Fruit fly (Drosophila melanogaster): ENCODE data around the gene nop5.

Gene nop5

DNA sequence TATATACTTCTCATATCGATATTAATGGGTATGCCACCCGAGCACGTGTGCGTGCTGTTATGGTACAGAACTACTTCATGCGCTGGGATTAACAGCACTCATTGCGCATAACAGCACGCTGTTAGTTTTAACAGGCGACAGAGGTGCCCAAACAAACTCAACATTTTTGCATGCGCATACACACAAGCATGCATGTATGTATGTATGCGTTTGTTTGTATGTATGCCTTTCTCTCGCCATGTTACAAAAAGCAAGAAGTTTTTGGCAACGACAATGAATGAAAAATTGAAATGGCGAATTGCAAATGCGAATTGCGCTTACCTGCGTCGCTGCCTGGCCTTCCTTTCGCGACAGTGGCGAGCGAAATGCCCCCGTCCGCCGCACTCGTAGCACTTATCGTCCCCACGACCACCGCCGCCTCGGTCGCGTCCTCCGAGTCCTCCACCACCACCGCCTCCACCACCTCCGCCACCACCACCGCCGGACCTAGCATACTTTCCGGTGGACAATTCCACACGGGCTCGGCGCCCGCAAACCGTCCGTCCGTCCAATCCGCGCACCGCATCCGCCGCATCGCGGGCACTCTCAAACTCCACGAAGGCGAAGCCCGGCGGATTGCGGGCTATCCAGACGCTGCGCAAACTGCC, 783 bp upstream of the nop5 start:
- TF ChIP-seq CG1621 (tag; optimal IDR thresholded peaks at IDR 0.05) (peak; percentile 67), CG11902 (GFP tag; optimal IDR thresholded peaks at IDR 0.05) (no peak)

DNA sequence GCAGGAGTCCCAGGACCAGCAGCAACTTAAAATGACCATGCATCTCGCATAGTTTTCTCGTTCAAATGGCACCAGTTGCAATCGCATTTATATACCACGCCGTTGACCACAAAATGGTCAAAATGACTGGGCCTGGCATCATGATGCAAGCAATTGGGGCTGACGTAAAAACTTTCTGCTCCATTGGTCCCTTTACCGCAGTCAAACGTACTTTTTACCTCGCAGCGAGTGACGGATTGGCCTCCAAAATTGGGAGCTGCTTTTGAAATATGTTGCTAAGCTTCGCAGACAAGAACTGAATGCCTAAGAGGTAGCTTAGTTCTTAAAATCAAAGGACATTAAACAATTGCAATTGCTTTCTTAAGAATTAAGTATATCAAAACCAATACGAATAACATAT, 2.2 kb downstream of the nop5 start, which contains the start of gene CG32829:
CG32829 (minus strand) TSS at position 101 of the 400 bp plus-strand sequence.
- no peak for TF ChIP-seq fd85E (GFP tag; optimal IDR thresholded peaks at IDR 0.05)
- no peak for TF ChIP-seq CG16779 (tag; optimal IDR thresholded peaks at IDR 0.05)
- TF ChIP-seq CG6276 (GFP tag; optimal IDR thresholded peaks at IDR 0.05), result no peak
- no peak for TF ChIP-seq CG7368 (GFP tag; optimal IDR thresholded peaks at IDR 0.05)
- no peak for TF ChIP-seq CG3919 (GFP tag; optimal IDR thresholded peaks at IDR 0.05)
- no peak for TF ChIP-seq CG1621 (tag; optimal IDR thresholded peaks at IDR 0.05)
- no peak for TF ChIP-seq CG11762 (GFP tag; optimal IDR thresholded peaks at IDR 0.05; ENCODE audit: insufficient read depth)

DNA sequence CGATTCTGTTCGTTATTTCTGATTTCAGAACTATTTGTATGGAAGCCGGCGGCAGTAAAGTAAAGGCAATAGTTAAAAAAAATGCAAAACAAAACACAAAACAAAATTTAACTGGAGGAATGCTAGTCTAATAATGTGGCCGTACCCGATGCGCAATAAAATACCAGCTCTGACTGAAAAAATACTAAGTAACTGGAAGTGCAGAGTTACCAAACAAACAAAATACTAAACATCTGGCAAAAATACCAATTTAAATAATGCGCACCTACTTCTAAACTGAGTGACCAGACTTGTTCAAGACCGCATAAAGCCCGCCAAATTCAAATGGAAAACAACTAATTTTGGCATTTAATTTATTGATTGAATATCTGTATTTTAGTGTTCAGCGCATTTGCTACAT, 4.6 kb downstream of the nop5 start, which contains the start of gene Wee1:
Wee1 (minus strand) TSS at position 175 of the 400 bp plus-strand sequence.
- TF ChIP-seq CG6808 (GFP tag; optimal IDR thresholded peaks at IDR 0.05) (no peak), dsx (GFP tag; optimal IDR thresholded peaks at IDR 0.05; ENCODE audit: poor library complexity, severe bottlenecking) (no peak), cyc (GFP tag; optimal IDR thresholded peaks at IDR 0.05) (no peak), lz (GFP tag; optimal IDR thresholded peaks at IDR 0.05) (no peak), fkh (GFP tag; optimal IDR thresholded peaks at IDR 0.05) (no peak), CG34406 (GFP tag; optimal IDR thresholded peaks at IDR 0.05) (no peak), fd85E (GFP tag; optimal IDR thresholded peaks at IDR 0.05) (no peak), pdm3 (GFP tag; optimal IDR thresholded peaks at IDR 0.05) (no peak), Eip93F (GFP tag; optimal IDR thresholded peaks at IDR 0.05) (no peak), CG10669 (GFP tag; optimal IDR thresholded peaks at IDR 0.05) (no peak), CG6792 (GFP tag; optimal IDR thresholded peaks at IDR 0.05) (no peak), CG11762 (GFP tag; optimal IDR thresholded peaks at IDR 0.05; ENCODE audit: insufficient read depth) (no peak), Ets21C (GFP tag; optimal IDR thresholded peaks at IDR 0.05) (no peak), CG3032 (tag; optimal IDR thresholded peaks at IDR 0.05) (no peak), CG10631 (GFP tag; optimal IDR thresholded peaks at IDR 0.05) (no peak), Sox15 (GFP tag; optimal IDR thresholded peaks at IDR 0.05) (no peak), CG7368 (GFP tag; optimal IDR thresholded peaks at IDR 0.05) (no peak), CG4318 (GFP tag; optimal IDR thresholded peaks at IDR 0.05) (no peak), ss (GFP tag; optimal IDR thresholded peaks at IDR 0.05) (no peak)

DNA sequence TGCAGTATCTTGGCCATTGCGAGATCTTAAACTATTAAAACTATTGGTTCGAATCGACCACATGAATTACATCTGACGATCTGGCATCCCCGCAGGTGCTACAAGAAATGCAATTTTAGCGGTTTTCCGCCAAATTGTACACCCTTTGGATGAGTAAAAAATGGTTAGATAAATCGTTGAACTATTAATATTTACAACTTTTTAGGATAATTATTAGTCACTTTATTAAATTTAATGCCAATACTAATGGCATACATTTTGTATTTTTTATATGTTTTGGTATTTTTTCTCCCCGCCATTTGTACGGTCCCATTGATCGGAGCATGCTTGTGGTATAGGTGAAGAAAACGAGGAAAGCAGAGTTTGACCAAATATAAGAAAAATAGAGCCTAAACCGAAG, 10.8 kb downstream of the nop5 start, which contains the start of the genes Polr1F and Rat1:
Polr1F (minus strand) TSS at position 84 of the 400 bp plus-strand sequence.
Rat1 (plus strand) TSS at position 323 of the 400 bp plus-strand sequence.
- no peak for TF ChIP-seq fd85E (GFP tag; optimal IDR thresholded peaks at IDR 0.05)
- peak; percentile 47 for TF ChIP-seq CG31627 (GFP tag; optimal IDR thresholded peaks at IDR 0.05)
- TF ChIP-seq cyc (GFP tag; optimal IDR thresholded peaks at IDR 0.05), result no peak
- peak; percentile 39 for TF ChIP-seq esn (GFP tag; optimal IDR thresholded peaks at IDR 0.05)

DNA sequence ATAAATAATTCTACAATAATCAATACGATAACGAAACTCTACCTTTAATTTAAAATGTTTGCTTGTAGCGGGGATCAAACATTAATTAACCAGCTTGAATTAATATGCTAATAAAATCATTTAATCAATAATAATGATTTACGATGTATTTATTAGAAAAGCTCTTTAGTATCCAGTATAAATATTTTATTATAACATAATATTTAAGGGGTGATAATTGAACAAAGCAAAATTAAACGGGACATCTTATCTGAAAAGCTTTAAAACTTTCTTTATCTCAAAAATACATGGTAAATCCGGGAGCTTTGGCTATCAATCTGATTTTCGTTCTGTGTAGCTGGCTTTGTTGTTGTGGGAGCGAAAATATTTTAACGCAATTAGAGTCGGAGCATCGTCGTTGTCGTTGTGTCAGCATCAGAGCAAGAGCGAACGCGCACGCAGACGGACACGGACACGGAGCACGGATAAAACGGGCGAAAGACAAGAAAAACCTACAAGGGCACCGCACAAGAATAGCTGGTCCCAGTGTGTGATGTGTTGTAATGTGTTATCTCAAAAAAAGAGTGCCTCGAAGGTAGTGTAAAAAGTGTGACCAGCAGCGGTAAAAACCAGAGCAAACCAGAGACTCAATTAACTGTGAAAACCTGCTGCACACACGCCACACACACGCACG, 43.9 kb downstream of the nop5 start, which contains the start of gene Nlg2:
Nlg2 (plus strand) TSS at position 375 of the 673 bp plus-strand sequence.
- TF ChIP-seq Lpt (GFP tag; optimal IDR thresholded peaks at IDR 0.05), result no peak
- peak; percentile 19 for TF ChIP-seq acj6 (GFP tag; optimal IDR thresholded peaks at IDR 0.05)
- no peak for TF ChIP-seq CG31627 (GFP tag; optimal IDR thresholded peaks at IDR 0.05)
- no peak for TF ChIP-seq Smox (GFP tag; optimal IDR thresholded peaks at IDR 0.05)
- TF ChIP-seq CG9139 (GFP tag; optimal IDR thresholded peaks at IDR 0.05), result no peak
- TF ChIP-seq esn (GFP tag; optimal IDR thresholded peaks at IDR 0.05), result no peak
- no peak for TF ChIP-seq vri (GFP tag; optimal IDR thresholded peaks at IDR 0.05)
- TF ChIP-seq CG4318 (GFP tag; optimal IDR thresholded peaks at IDR 0.05), result no peak
- TF ChIP-seq Blimp-1 (GFP tag; optimal IDR thresholded peaks at IDR 0.05), result no peak
- peak in 1 of 2 experiments; percentile 33 for TF ChIP-seq ss (GFP tag; optimal IDR thresholded peaks at IDR 0.05)
- TF ChIP-seq CG15336 (GFP tag; IDR thresholded peaks at IDR 0.05), result no peak
- peak; percentile 72 for TF ChIP-seq Eip78C (GFP tag)
- TF ChIP-seq Hr38 (GFP tag; optimal IDR thresholded peaks at IDR 0.05), result no peak
- TF ChIP-seq Hr39 (GFP tag; optimal IDR thresholded peaks at IDR 0.05), result no peak
- peak; percentile 19 for TF ChIP-seq dsx (GFP tag; optimal IDR thresholded peaks at IDR 0.05; ENCODE audit: poor library complexity, severe bottlenecking)
- no peak for TF ChIP-seq CG8632 (GFP tag; optimal IDR thresholded peaks at IDR 0.05)
- no peak for TF ChIP-seq CG11294 (GFP tag; IDR thresholded peaks at IDR 0.05)
- no peak for TF ChIP-seq pdm3 (GFP tag; optimal IDR thresholded peaks at IDR 0.05)
- TF ChIP-seq CG16779 (tag; optimal IDR thresholded peaks at IDR 0.05), result no peak
- peak; percentile 33 for TF ChIP-seq Ets96B (tag; optimal IDR thresholded peaks at IDR 0.05)
- no peak for TF ChIP-seq cyc (GFP tag; optimal IDR thresholded peaks at IDR 0.05)
- TF ChIP-seq OdsH (GFP tag; optimal IDR thresholded peaks at IDR 0.05), result peak; percentile 6
- TF ChIP-seq CG10631 (GFP tag; optimal IDR thresholded peaks at IDR 0.05), result peak; percentile 20

Data from whole organism, prepupa.